Worm (Caenorhabditis elegans) whole organism, midembryonic: ENCODE results near the gene ZC455.1.

Experiments
- T22C8.4 ChIP-seq: fragments of 200-800 bp; sonication (Bioruptor generic); IDR thresholded peaks from 2 replicates; pipeline ENCODE4 v1.3.6; 2022; ENCODE audit warnings: missing genetic modification characterization, missing compliant biosample characterization
- cog-1 ChIP-seq: sonication (generic microtip); optimal IDR thresholded peaks from 2 replicates; lab custom pipeline; 2016; ENCODE audit warnings: missing genetic modification characterization, missing compliant biosample characterization
- klf-2 ChIP-seq: fragments of 200-800 bp; sonication (Bioruptor generic); conservative IDR thresholded peaks from 2 replicates; pipeline ENCODE4 v1.3.6; 2022; ENCODE audit warnings: missing genetic modification reagents, missing genetic modification characterization, missing compliant biosample characterization
- ref-1 ChIP-seq: fragments of 200-800 bp; sonication (Bioruptor generic); conservative IDR thresholded peaks from 2 replicates; pipeline ENCODE4 v1.3.6; 2022; ENCODE audit warnings: missing genetic modification reagents, missing genetic modification characterization, missing compliant biosample characterization
- ztf-23 ChIP-seq: fragments of 200-800 bp; sonication (Bioruptor generic); IDR thresholded peaks from 2 replicates; pipeline ENCODE4 v1.3.6; 2022; ENCODE audit warnings: missing genetic modification reagents, missing genetic modification characterization, missing compliant biosample characterization

DNA sequence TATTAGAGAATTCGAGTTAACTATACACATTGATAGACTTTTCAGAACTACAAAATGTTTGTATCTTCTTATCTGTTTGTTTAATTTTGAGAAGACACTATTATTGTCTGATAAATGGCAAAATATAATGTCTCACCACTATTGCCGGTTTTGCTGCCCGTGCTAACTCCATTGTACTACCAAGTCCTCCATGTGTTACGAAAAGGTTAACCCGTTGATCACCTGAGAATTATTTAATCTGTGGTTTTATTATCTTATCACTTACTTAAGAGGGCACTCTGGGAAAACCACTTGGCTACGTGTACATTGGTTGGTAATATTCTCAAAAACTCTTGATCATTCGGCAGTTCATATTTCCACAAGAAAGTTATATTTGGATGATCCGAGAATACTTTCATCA, 22.6 kb downstream of the ZC455.1 start:
- TF ChIP-seq klf-2 (GFP tag; lab: Robert Waterston, UW), result no peak
- TF ChIP-seq T22C8.4 (GFP tag; lab: Robert Waterston, UW), result no peak
- no peak for TF ChIP-seq ztf-23
- no peak for TF ChIP-seq cog-1 (tag; lab: Kevin White, UChicago)
- TF ChIP-seq ref-1 (GFP tag; lab: Robert Waterston, UW), result no peak
